Fruit fly (Drosophila melanogaster) whole organism, adult: ENCODE results near the gene rpk.

Source experiments
- CG11617 ChIP-seq: fragments of 200-800 bp; sonication (Bioruptor generic); optimal IDR thresholded peaks from 2 replicates; lab custom pipeline; 2017; ENCODE audit warnings: mild to moderate bottlenecking, missing biosample characterization, missing genetic modification reagents, missing genetic modification characterization
- CG12768 ChIP-seq: fragments of 200-800 bp; sonication (Bioruptor generic); optimal IDR thresholded peaks from 2 replicates; lab custom pipeline; 2017; ENCODE audit warnings: missing biosample characterization, missing genetic modification characterization, mild to moderate bottlenecking, moderate library complexity, missing genetic modification reagents
- CG14711 ChIP-seq: fragments of 200-800 bp; sonication (Bioruptor generic); optimal IDR thresholded peaks from 2 replicates; lab custom pipeline; 2018; ENCODE audit warnings: missing biosample characterization, mild to moderate bottlenecking, missing genetic modification characterization, moderate library complexity
- CG1620 ChIP-seq: fragments of 200-800 bp; sonication (Bioruptor generic); optimal IDR thresholded peaks from 2 replicates; lab custom pipeline; 2016; ENCODE audit warnings: missing biosample characterization, missing genetic modification characterization
- CG33017 ChIP-seq: fragments of 200-800 bp; sonication (Bioruptor generic); optimal IDR thresholded peaks from 2 replicates; lab custom pipeline; 2018; ENCODE audit warnings: missing biosample characterization, mild to moderate bottlenecking, missing genetic modification characterization, moderate library complexity
- CG5204 ChIP-seq: fragments of 200-800 bp; sonication (Bioruptor generic); optimal IDR thresholded peaks from 2 replicates; lab custom pipeline; 2016; ENCODE audit warnings: missing biosample characterization, missing genetic modification characterization
- CG7045 ChIP-seq: fragments of 200-800 bp; sonication (Bioruptor generic); optimal IDR thresholded peaks from 2 replicates; lab custom pipeline; 2017; ENCODE audit warnings: missing biosample characterization, mild to moderate bottlenecking, missing genetic modification characterization
- CG7101 ChIP-seq: fragments of 200-800 bp; sonication (Bioruptor generic); optimal IDR thresholded peaks from 2 replicates; lab custom pipeline; 2018; ENCODE audit warnings: missing biosample characterization, mild to moderate bottlenecking, missing genetic modification characterization, moderate library complexity
- Clk ChIP-seq: fragments of 200-800 bp; sonication (Bioruptor generic); optimal IDR thresholded peaks from 2 replicates; lab custom pipeline; 2017; ENCODE audit warnings: missing biosample characterization, missing genetic modification characterization
- Crg-1 ChIP-seq: fragments of 200-800 bp; sonication (Bioruptor generic); optimal IDR thresholded peaks from 2 replicates; lab custom pipeline; 2016; ENCODE audit warnings: missing biosample characterization, missing genetic modification characterization
- Hr96 ChIP-seq: fragments of 200-800 bp; sonication (Bioruptor generic); optimal IDR thresholded peaks from 2 replicates; lab custom pipeline; 2016; ENCODE audit warnings: missing biosample characterization, missing genetic modification characterization
- Mnt ChIP-seq: fragments of 200-800 bp; sonication (Bioruptor generic); optimal IDR thresholded peaks from 2 replicates; lab custom pipeline; 2016; ENCODE audit warnings: missing biosample characterization, mild to moderate bottlenecking, missing genetic modification characterization
- bab1 ChIP-seq: fragments of 200-800 bp; sonication (Bioruptor generic); optimal IDR thresholded peaks from 3 replicates; lab custom pipeline; 2019; ENCODE audit warnings: missing biosample characterization, mild to moderate bottlenecking, missing genetic modification characterization, moderate library complexity
- cic ChIP-seq: fragments of 200-800 bp; sonication (Bioruptor generic); optimal IDR thresholded peaks from 2 replicates; lab custom pipeline; 2017; ENCODE audit warnings: missing biosample characterization, mild to moderate bottlenecking, missing genetic modification characterization, moderate library complexity
- cnc ChIP-seq, 2 experiments: fragments of >200 bp; optimal IDR thresholded peaks; 2 replicates each; lab custom pipeline; 2017
- kay ChIP-seq: fragments of 200-800 bp; sonication (Bioruptor generic); peaks from one replicate; lab custom pipeline; 2016; ENCODE audit warnings: missing biosample characterization, missing genetic modification characterization, borderline replicate concordance
- ovo ChIP-seq: fragments of 200-800 bp; sonication (Bioruptor generic); optimal IDR thresholded peaks from 2 replicates; lab custom pipeline; 2016; ENCODE audit warnings: missing biosample characterization, missing genetic modification characterization
- pad ChIP-seq: fragments of 200-800 bp; sonication (Bioruptor generic); optimal IDR thresholded peaks from 3 replicates; lab custom pipeline; 2017; ENCODE audit warnings: missing biosample characterization, missing genetic modification characterization, mild to moderate bottlenecking, moderate library complexity, missing genetic modification reagents
- tj ChIP-seq: fragments of 200-800 bp; sonication (Bioruptor generic); optimal IDR thresholded peaks from 3 replicates; lab custom pipeline; 2017; ENCODE audit warnings: missing biosample characterization, mild to moderate bottlenecking, missing genetic modification characterization, moderate library complexity
- toe ChIP-seq: fragments of 200-800 bp; sonication (Bioruptor generic); optimal IDR thresholded peaks from 2 replicates; lab custom pipeline; 2016; ENCODE audit warnings: missing biosample characterization, missing genetic modification characterization

Gene rpk

DNA sequence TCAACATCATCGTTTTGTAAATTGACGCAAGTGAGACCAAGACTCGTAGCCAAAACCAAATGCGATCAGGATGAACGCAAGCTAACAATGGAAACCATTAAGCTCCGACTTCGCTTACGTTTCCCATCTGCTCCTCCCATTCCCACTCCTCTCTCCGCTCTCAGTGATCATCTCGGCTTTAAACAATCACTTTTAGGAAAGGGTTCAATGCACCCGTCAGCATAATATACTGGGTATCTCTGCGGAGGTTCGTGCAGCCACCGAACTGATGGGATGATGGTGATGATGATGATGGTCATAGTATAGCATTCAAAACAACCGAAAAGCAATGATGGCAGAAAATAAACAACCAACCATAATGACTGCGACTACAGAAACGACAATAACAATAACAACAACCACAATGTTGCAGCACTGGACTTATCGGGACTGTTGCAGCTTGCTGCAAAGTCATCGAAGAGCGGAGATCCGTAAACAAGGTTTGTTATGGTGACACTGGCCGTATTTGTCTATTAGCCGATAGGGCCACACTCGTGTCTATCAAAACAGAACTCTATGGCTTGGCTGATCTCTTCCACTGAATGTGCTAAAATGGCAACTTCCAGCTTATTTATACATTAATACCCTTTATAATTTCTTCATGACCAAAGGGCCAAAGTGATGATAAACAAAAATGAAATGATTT is 31.3 kb downstream of the rpk start:
- peak; percentile 3 for TF ChIP-seq kay (GFP tag; lab: Kevin White, UChicago)
- no peak for TF ChIP-seq CG7045 (GFP tag; lab: Kevin White, UChicago)

DNA sequence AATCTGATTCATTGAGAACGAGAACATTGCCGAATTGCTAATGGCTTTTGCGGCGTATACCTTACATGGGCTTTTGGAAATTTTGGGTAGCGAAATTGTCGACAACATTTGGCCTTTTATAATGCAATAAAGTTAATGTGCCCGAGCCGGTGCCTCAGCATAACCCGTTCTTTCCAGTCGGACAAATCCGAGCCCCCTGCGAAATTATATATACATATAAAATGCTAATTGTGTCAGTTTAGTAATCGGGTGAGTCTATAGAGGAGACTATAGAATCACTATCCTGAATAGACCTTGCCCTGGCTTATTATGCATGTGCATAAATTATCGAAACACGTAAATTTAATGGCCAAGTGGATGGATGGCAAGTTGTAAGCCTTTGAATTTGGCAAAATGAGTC is 32.6 kb downstream of the rpk start:
- no peak for TF ChIP-seq CG7101 (tag; lab: Kevin White, UChicago)
- no peak for TF ChIP-seq tj (GFP tag; lab: Kevin White, UChicago)
- TF ChIP-seq pad: no peak
- TF ChIP-seq Hr96 (GFP tag; lab: Kevin White, UChicago): no peak
- no peak for TF ChIP-seq CG7045 (GFP tag; lab: Kevin White, UChicago)
- no peak for TF ChIP-seq toe (GFP tag; lab: Kevin White, UChicago)
- no peak for TF ChIP-seq Crg-1

DNA sequence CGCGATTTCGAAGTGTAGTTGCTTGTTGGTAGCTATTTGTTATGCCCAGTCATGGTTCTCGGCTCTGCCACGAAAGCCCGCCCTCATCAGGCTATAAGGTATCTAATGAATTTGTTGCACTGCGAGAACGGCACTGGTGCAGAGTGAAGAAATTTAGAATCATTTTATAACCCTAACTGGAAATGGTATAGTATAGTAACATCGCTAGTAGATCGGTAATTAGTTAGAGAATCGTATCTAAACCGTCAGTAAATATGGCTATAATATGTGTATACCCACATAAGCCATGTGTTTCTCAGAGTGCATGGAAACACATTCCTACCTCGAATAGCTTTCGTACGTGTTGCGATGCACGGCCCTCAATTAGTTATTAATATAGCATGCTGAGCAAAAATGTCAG is 41.4 kb downstream of the rpk start:
- no peak for TF ChIP-seq CG7045 (GFP tag; lab: Kevin White, UChicago)
- TF ChIP-seq CG11617 (GFP tag; lab: Kevin White, UChicago): no peak
- TF ChIP-seq CG5204 (GFP tag; lab: Kevin White, UChicago): no peak
- no peak for TF ChIP-seq bab1 (GFP tag; lab: Kevin White, UChicago)
- TF ChIP-seq CG1620 (GFP tag; lab: Kevin White, UChicago): no peak
- TF ChIP-seq Mnt: no peak
- TF ChIP-seq CG7101 (tag; lab: Kevin White, UChicago): no peak
- no peak for TF ChIP-seq Hr96 (GFP tag; lab: Kevin White, UChicago)
- TF ChIP-seq kay (GFP tag; lab: Kevin White, UChicago): no peak
- no peak for TF ChIP-seq cic (GFP tag; lab: Kevin White, UChicago)
- TF ChIP-seq Clk (GFP tag; lab: Kevin White, UChicago): no peak
- TF ChIP-seq cnc (optimal IDR thresholded peaks at IDR 0.05; lab: Kevin White, UChicago): no peak
- TF ChIP-seq toe (GFP tag; lab: Kevin White, UChicago): no peak

DNA sequence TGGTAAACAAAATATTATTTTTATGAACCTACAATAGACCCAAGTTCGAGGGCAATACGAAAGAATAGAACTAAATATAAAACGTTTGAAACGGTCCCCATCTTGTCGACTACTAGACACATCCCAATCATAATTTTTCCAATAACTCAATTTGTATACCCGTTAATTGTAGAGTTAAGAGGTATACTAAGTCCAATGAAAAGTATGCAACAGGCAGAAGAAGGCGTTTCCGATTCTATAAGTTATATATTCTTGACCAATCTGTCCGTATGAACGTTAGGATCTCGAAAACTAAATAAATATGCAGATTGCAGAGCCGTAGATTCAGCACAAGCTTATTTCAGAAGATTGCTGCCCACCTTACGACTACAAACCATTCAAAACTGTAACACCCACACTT is 44.7 kb downstream of the rpk start, which contains the start of gene CG33927:
Gene CG33927 (minus strand): TSS at position 101 of the 400 bp plus-strand sequence.
- no peak for TF ChIP-seq Clk (GFP tag; lab: Kevin White, UChicago)
- TF ChIP-seq CG12768 (GFP tag; lab: Kevin White, UChicago): no peak
- no peak for TF ChIP-seq Hr96 (GFP tag; lab: Kevin White, UChicago)
- no peak for TF ChIP-seq kay (GFP tag; lab: Kevin White, UChicago)
- no peak for TF ChIP-seq Mnt
- no peak for TF ChIP-seq Crg-1
- TF ChIP-seq bab1 (GFP tag; lab: Kevin White, UChicago): no peak
- TF ChIP-seq CG1620 (GFP tag; lab: Kevin White, UChicago): no peak

DNA sequence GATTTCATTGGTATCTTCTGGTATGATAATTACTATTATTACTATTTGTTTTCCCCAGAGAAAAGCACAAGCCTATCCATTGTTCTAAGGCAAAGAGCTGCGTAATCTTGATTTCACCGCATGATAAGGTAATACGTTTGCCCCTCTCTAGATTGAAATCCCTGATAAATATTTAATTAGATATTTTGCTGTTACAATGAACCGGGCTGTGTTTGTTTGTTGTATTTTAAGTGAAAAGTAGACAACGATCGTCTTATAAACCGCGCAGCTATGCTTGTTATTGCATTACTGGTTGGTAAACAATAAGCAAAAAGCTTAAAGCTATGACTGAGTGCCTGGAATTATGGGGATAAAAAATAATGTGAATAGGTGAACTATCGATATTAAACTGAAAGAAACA is 49.0 kb downstream of the rpk start:
- TF ChIP-seq ovo (GFP tag; lab: Kevin White, UChicago) (no peak), cic (GFP tag; lab: Kevin White, UChicago) (peak; percentile 66), Mnt (no peak), Hr96 (GFP tag; lab: Kevin White, UChicago) (no peak), CG7101 (tag; lab: Kevin White, UChicago) (peak; percentile 9), tj (GFP tag; lab: Kevin White, UChicago) (no peak), CG33017 (tag; lab: Kevin White, UChicago) (no peak), Clk (GFP tag; lab: Kevin White, UChicago) (no peak), CG7045 (GFP tag; lab: Kevin White, UChicago) (peak; percentile 54), cnc (optimal IDR thresholded peaks at IDR 0.05; lab: Kevin White, UChicago) (no peak), kay (GFP tag; lab: Kevin White, UChicago) (peak; percentile 95), Crg-1 (no peak), toe (GFP tag; lab: Kevin White, UChicago) (no peak), CG14711 (no peak), CG12768 (GFP tag; lab: Kevin White, UChicago) (no peak), bab1 (GFP tag; lab: Kevin White, UChicago) (no peak), CG1620 (GFP tag; lab: Kevin White, UChicago) (no peak), pad (no peak), CG5204 (GFP tag; lab: Kevin White, UChicago) (peak; percentile 11), CG11617 (GFP tag; lab: Kevin White, UChicago) (no peak)
